Worm (Caenorhabditis elegans) whole organism, young adult: ENCODE measurements around the gene F52G3.8.

ENCODE experiments used
- K11D2.4 ChIP-seq: fragments of 200-800 bp; sonication (Bioruptor generic); IDR thresholded peaks from 2 replicates; pipeline ENCODE4 v1.3.6; 2022; ENCODE audit warnings: missing genetic modification reagents, missing genetic modification characterization, missing compliant biosample characterization
- lir-1 ChIP-seq: fragments of 200-800 bp; sonication (Bioruptor generic); conservative IDR thresholded peaks from 2 replicates; pipeline ENCODE4 v1.3.6; 2022; ENCODE audit warnings: missing genetic modification reagents, missing genetic modification characterization, missing compliant biosample characterization
- unc-62 ChIP-seq: fragments of 150-350 bp; optimal IDR thresholded peaks from 2 replicates; lab custom pipeline; 2014; ENCODE audit warnings: missing biosample characterization, missing genetic modification reagents, missing genetic modification characterization

- TF ChIP-seq lir-1 (no peak), unc-62 (GFP tag; lab: Kevin White, UChicago) (no peak), K11D2.4 (GFP tag; lab: Robert Waterston, UW) (no peak)
Measured at ce11 chrX:16967813-16968212, 15.1 kb upstream of the F52G3.8 start.
